Fruit fly (Drosophila melanogaster) whole organism, embryonic: Measurements from ENCODE around the gene Tcs6.

Experiments used
- CG11085 ChIP-seq: fragments of 200-800 bp; sonication (Bioruptor generic); IDR thresholded peaks from 2 replicates; pipeline ENCODE4 v1.3.6; 2022; ENCODE audit warnings: missing biosample characterization, missing genetic modification characterization
- CG12219 ChIP-seq: fragments of 200-800 bp; sonication (Bioruptor generic); optimal IDR thresholded peaks from 3 replicates; lab custom pipeline; 2018; ENCODE audit warnings: missing biosample characterization, mild to moderate bottlenecking, missing genetic modification characterization
- CG13296 ChIP-seq: fragments of 200-800 bp; sonication (Bioruptor generic); optimal IDR thresholded peaks from 3 replicates; lab custom pipeline; 2018; ENCODE audit warnings: missing biosample characterization, mild to moderate bottlenecking, missing genetic modification characterization
- CG13775 ChIP-seq: fragments of 200-800 bp; sonication (Bioruptor generic); optimal IDR thresholded peaks from 3 replicates; lab custom pipeline; 2017; ENCODE audit warnings: missing biosample characterization, mild to moderate bottlenecking, missing genetic modification characterization
- CG14667 ChIP-seq: fragments of 200-800 bp; sonication (Bioruptor generic); IDR thresholded peaks from 2 replicates; pipeline ENCODE4 v1.3.6; 2022; ENCODE audit warnings: missing biosample characterization, missing genetic modification characterization
- CG14860 ChIP-seq: fragments of 200-800 bp; sonication (Bioruptor generic); IDR thresholded peaks from 3 replicates; pipeline ENCODE4 v1.3.6; 2022; ENCODE audit warnings: missing biosample characterization, missing genetic modification characterization; ENCODE audit not compliant: partially characterized antibody
- CG15269 ChIP-seq: fragments of 200-800 bp; sonication (Bioruptor generic); optimal IDR thresholded peaks from 2 replicates; lab custom pipeline; 2018; ENCODE audit warnings: missing biosample characterization, mild to moderate bottlenecking, missing genetic modification characterization, moderate library complexity
- CG15479 ChIP-seq: fragments of 200-800 bp; sonication (Bioruptor generic); optimal IDR thresholded peaks from 3 replicates; lab custom pipeline; 2019; ENCODE audit warnings: missing biosample characterization, mild to moderate bottlenecking, missing genetic modification characterization, moderate library complexity
- CG17829 ChIP-seq: fragments of 200-800 bp; optimal IDR thresholded peaks from 2 replicates; lab custom pipeline; 2019; ENCODE audit warnings: missing biosample characterization, mild to moderate bottlenecking, missing genetic modification characterization, moderate library complexity
- CG1832 ChIP-seq: fragments of 200-800 bp; sonication (Bioruptor generic); optimal IDR thresholded peaks from 2 replicates; lab custom pipeline; 2017; ENCODE audit warnings: missing biosample characterization, mild to moderate bottlenecking, missing genetic modification characterization, inconsistent platforms
- CG2129 ChIP-seq: fragments of 200-800 bp; sonication (Bioruptor generic); IDR thresholded peaks from 2 replicates; pipeline ENCODE4 v1.3.6; 2022; ENCODE audit warnings: missing biosample characterization, missing genetic modification characterization; ENCODE audit not compliant: partially characterized antibody
- CG2202 ChIP-seq: fragments of 200-800 bp; sonication (Bioruptor generic); optimal IDR thresholded peaks from 2 replicates; lab custom pipeline; 2018; ENCODE audit warnings: missing biosample characterization, mild to moderate bottlenecking, missing genetic modification characterization
- CG33557 ChIP-seq: fragments of 200-800 bp; sonication (Bioruptor generic); optimal IDR thresholded peaks from 2 replicates; lab custom pipeline; 2019; ENCODE audit warnings: missing biosample characterization, mild to moderate bottlenecking, missing genetic modification characterization, moderate library complexity
- CG34224 ChIP-seq: fragments of 200-800 bp; sonication (Bioruptor generic); IDR thresholded peaks from 3 replicates; pipeline ENCODE4 v1.3.6; 2022; ENCODE audit warnings: missing biosample characterization, missing genetic modification characterization; ENCODE audit not compliant: partially characterized antibody
- CG4360 ChIP-seq: fragments of 200-800 bp; sonication (Bioruptor generic); IDR thresholded peaks from 2 replicates; pipeline ENCODE4 v1.3.6; 2022; ENCODE audit warnings: missing biosample characterization, missing genetic modification characterization
- CG6791 ChIP-seq: fragments of 200-800 bp; sonication (Bioruptor generic); IDR thresholded peaks from 3 replicates; pipeline ENCODE4 v1.3.6; 2022; ENCODE audit warnings: missing biosample characterization, missing genetic modification characterization; ENCODE audit not compliant: partially characterized antibody
- D ChIP-seq, 2 experiments: fragments of 200-800 bp in 1 of 2; fragments of >200 bp in 1 of 2; sonication (Bioruptor generic) in 1 of 2; optimal IDR thresholded peaks; 2 replicates in 1 of 2; 3 replicates in 1 of 2; lab custom pipeline; 2017; ENCODE audit warnings: mild to moderate bottlenecking in 1 of 2, missing biosample characterization in 1 of 2, missing genetic modification characterization in 1 of 2, missing genetic modification reagents in 1 of 2
- HLHmδ ChIP-seq: fragments of 200-800 bp; sonication (Bioruptor generic); optimal IDR thresholded peaks from 2 replicates; lab custom pipeline; 2018; ENCODE audit warnings: missing biosample characterization, mild to moderate bottlenecking, missing genetic modification characterization, moderate library complexity
- Jarid2 ChIP-seq: fragments of 200-800 bp; sonication (Bioruptor generic); optimal IDR thresholded peaks from 3 replicates; lab custom pipeline; 2017; ENCODE audit warnings: mild to moderate bottlenecking, missing biosample characterization, missing genetic modification reagents, missing genetic modification characterization
- Kr ChIP-seq: fragments of 200-800 bp; sonication (Bioruptor generic); optimal IDR thresholded peaks from 2 replicates; lab custom pipeline; 2017; ENCODE audit warnings: missing biosample characterization, mild to moderate bottlenecking, missing genetic modification characterization
- Sry-β ChIP-seq: fragments of 200-800 bp; sonication (Bioruptor generic); optimal IDR thresholded peaks from 2 replicates; lab custom pipeline; 2018; ENCODE audit warnings: missing biosample characterization, mild to moderate bottlenecking, missing genetic modification characterization, moderate library complexity
- Tbp ChIP-seq: fragments of >200 bp; optimal IDR thresholded peaks from 2 replicates; lab custom pipeline; 2018; ENCODE audit warnings: missing biosample characterization, missing genetic modification characterization
- Usf ChIP-seq: fragments of 200-800 bp; sonication (Bioruptor generic); optimal IDR thresholded peaks from 2 replicates; lab custom pipeline; 2017; ENCODE audit warnings: missing genotype, missing biosample characterization, missing genetic modification characterization
- ac ChIP-seq: fragments of 200-800 bp; sonication (Bioruptor generic); optimal IDR thresholded peaks from 3 replicates; lab custom pipeline; 2017; ENCODE audit warnings: missing biosample characterization, mild to moderate bottlenecking, missing genetic modification characterization
- ase ChIP-seq: fragments of 200-800 bp; sonication (Bioruptor generic); IDR thresholded peaks from 3 replicates; pipeline ENCODE4 v1.3.6; 2022; ENCODE audit warnings: missing biosample characterization, missing genetic modification characterization
- ci ChIP-seq: fragments of 200-800 bp; sonication (Bioruptor generic); IDR thresholded peaks from 3 replicates; pipeline ENCODE4 v1.3.6; 2022; ENCODE audit warnings: missing biosample characterization, missing genetic modification characterization
- crp ChIP-seq, 2 experiments: fragments of 200-800 bp; sonication (Bioruptor generic); optimal IDR thresholded peaks; 2 replicates in 1 of 2; 3 replicates in 1 of 2; lab custom pipeline; 2017; ENCODE audit warnings: missing biosample characterization in 2 of 2, missing genetic modification characterization in 2 of 2, mild to moderate bottlenecking in 1 of 2, moderate library complexity in 1 of 2
- da ChIP-seq: fragments of 200-800 bp; sonication (Bioruptor generic); optimal IDR thresholded peaks from 2 replicates; lab custom pipeline; 2016; ENCODE audit warnings: missing biosample characterization, missing genetic modification characterization
- dmrt11E ChIP-seq: fragments of 200-800 bp; sonication (Bioruptor generic); optimal IDR thresholded peaks from 3 replicates; lab custom pipeline; 2018; ENCODE audit warnings: missing biosample characterization, mild to moderate bottlenecking, missing genetic modification characterization, moderate library complexity
- emc ChIP-seq: fragments of 200-800 bp; sonication (Bioruptor generic); optimal IDR thresholded peaks from 2 replicates; lab custom pipeline; 2016; ENCODE audit warnings: missing biosample characterization, missing genetic modification characterization
- fd3F ChIP-seq: fragments of 200-800 bp; sonication (Bioruptor generic); optimal IDR thresholded peaks from 2 replicates; lab custom pipeline; 2018; ENCODE audit warnings: missing biosample characterization, mild to moderate bottlenecking, missing genetic modification characterization, moderate library complexity
- gcm2 ChIP-seq: fragments of 200-800 bp; sonication (Bioruptor generic); optimal IDR thresholded peaks from 2 replicates; lab custom pipeline; 2016; ENCODE audit warnings: missing biosample characterization, missing genetic modification characterization
- insv ChIP-seq, 2 experiments: fragments of 200-800 bp; sonication (Bioruptor generic); optimal IDR thresholded peaks; 3 replicates each; lab custom pipeline; 2016 to 2018; ENCODE audit warnings: missing biosample characterization in 2 of 2, missing genetic modification characterization in 2 of 2
- kni ChIP-seq: fragments of 200-800 bp; sonication (Bioruptor generic); optimal IDR thresholded peaks from 3 replicates; lab custom pipeline; 2017; ENCODE audit warnings: mild to moderate bottlenecking, missing biosample characterization, missing genetic modification reagents, missing genetic modification characterization
- knrl ChIP-seq: fragments of 200-800 bp; sonication (Bioruptor generic); IDR thresholded peaks from 3 replicates; pipeline ENCODE4 v1.3.6; 2022; ENCODE audit warnings: missing biosample characterization, missing genetic modification characterization; ENCODE audit not compliant: partially characterized antibody
- oc ChIP-seq: fragments of 200-800 bp; sonication (Bioruptor generic); optimal IDR thresholded peaks from 2 replicates; lab custom pipeline; 2018; ENCODE audit warnings: missing biosample characterization, mild to moderate bottlenecking, missing genetic modification characterization, moderate library complexity
- pros ChIP-seq: fragments of 200-800 bp; sonication (Bioruptor generic); optimal IDR thresholded peaks from 3 replicates; lab custom pipeline; 2019; ENCODE audit warnings: missing biosample characterization, mild to moderate bottlenecking, missing genetic modification characterization, moderate library complexity
- sc ChIP-seq, 3 experiments: fragments of >200 bp in 2 of 3; fragments of 200-800 bp in 1 of 3; sonication (Bioruptor generic) in 1 of 3; optimal IDR thresholded peaks; 2 replicates in 2 of 3; 3 replicates in 1 of 3; lab custom pipeline; 2017; ENCODE audit warnings: mild to moderate bottlenecking in 1 of 3, missing biosample characterization in 1 of 3, missing genetic modification characterization in 1 of 3, missing genetic modification reagents in 1 of 3
- seq ChIP-seq: fragments of 200-800 bp; sonication (Bioruptor generic); IDR thresholded peaks from 2 replicates; pipeline ENCODE4 v1.3.6; 2022; ENCODE audit warnings: missing biosample characterization, missing genetic modification characterization
- sqz ChIP-seq: fragments of 200-800 bp; sonication (Bioruptor generic); optimal IDR thresholded peaks from 3 replicates; lab custom pipeline; 2018; ENCODE audit warnings: missing biosample characterization, mild to moderate bottlenecking, missing genetic modification characterization
- tgo ChIP-seq: fragments of 200-800 bp; sonication (Bioruptor generic); IDR thresholded peaks from 3 replicates; pipeline ENCODE4 v1.3.6; 2022; ENCODE audit warnings: missing biosample characterization, missing genetic modification characterization
- toy ChIP-seq: fragments of 200-800 bp; sonication (Bioruptor generic); IDR thresholded peaks from 2 replicates; pipeline ENCODE4 v1.3.6; 2022; ENCODE audit warnings: missing biosample characterization, missing genetic modification characterization
- trem ChIP-seq: fragments of 200-800 bp; optimal IDR thresholded peaks from 3 replicates; lab custom pipeline; 2019; ENCODE audit warnings: missing biosample characterization, mild to moderate bottlenecking, missing genetic modification characterization, moderate library complexity
- twi ChIP-seq: fragments of 200-800 bp; optimal IDR thresholded peaks from 2 replicates; lab custom pipeline; 2019; ENCODE audit warnings: missing biosample characterization, mild to moderate bottlenecking, missing genetic modification characterization, moderate library complexity
- tx ChIP-seq: fragments of 200-800 bp; sonication (Bioruptor generic); optimal IDR thresholded peaks from 2 replicates; lab custom pipeline; 2016; ENCODE audit warnings: missing biosample characterization, missing genetic modification characterization

The Tcs6 gene

DNA sequence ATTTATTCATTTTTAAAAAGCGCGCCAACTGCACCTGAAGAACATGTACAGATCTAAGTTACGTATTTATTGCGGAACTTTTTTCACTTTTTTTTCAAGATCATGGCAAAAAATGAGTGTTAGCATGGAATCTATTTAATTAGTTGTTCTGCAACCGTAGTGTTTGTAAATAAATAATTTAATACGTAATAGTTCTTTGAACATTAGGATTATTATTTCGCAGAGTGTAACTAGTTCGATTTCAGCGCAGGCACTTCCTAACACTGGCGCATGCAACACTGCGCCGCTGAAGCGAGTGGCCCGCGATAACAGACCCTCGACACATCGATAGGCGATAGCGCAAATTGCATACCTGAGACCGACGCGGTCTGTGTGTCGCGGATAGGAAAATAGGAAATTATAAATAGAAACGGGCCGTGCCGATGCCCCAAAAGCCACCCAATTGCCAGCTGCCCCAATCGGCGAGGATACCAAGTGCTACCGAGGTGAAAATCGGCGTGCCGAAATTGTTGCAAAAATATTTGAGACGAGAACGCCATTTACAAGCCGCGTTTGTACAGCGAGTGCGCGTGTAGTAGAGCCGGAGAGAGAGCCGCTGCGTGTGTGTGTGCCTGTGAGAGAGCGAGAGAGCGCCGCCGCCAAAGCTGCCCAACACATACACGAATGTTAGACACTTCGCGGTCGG, 16.5 kb downstream of the Tcs6 start, which contains the start of gene gro (continued):
- peak; percentile 34; the same call in 1 of the 2 replicates for TF ChIP-seq CG14667
- peak; percentile 72 for TF ChIP-seq CG13775
- TF ChIP-seq CG11085 (GFP tag; lab: Robert Waterston, UW): peak; percentile 60; the same call in 1 of the 2 replicates
- peak; percentile 64 for TF ChIP-seq emc (GFP tag; lab: Kevin White, UChicago)
- TF ChIP-seq tgo (GFP tag; lab: Robert Waterston, UW): peak; percentile 65
- TF ChIP-seq fd3F (GFP tag; lab: Kevin White, UChicago): peak; percentile 45
- TF ChIP-seq, all 482 proteins: peak for 377

DNA sequence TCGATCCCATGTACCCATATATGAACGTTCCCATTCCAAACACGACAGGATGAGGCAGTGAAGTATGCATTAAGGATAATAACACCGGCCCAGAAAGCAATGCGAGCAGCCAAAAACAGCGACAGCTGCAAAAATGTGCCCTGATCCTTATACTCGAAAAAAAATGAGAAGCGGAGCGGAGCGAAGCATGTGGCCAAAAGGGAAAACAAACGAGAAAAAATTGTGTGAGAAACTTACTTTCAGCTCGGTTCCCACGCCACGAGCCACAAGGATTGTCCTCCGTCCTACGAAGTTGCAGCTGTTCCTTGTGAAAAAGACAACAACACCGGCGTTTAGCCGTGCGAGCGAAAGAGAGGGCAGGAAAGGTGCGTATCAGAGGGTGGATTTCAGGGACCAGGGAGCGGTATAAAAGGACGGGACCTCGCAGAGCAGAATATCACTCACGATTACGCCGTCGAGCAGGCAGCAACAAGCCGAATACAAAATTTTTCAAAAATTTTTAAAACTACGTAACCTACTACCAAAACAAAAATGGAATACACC, 18.2 kb downstream of the Tcs6 start:
- peak; percentile 96 for TF ChIP-seq CG4360
- no peak for TF ChIP-seq tx (GFP tag; lab: Kevin White, UChicago)
- TF ChIP-seq seq: peak; percentile 60; the same call in 1 of the 2 replicates
- peak; percentile 84 for TF ChIP-seq kni (GFP tag; lab: Kevin White, UChicago)
- TF ChIP-seq CG15479 (GFP tag; lab: Kevin White, UChicago): peak; percentile 34
- TF ChIP-seq gcm2 (GFP tag; lab: Kevin White, UChicago): no peak
- TF ChIP-seq Kr (GFP tag; lab: Kevin White, UChicago): peak; percentile 73
- TF ChIP-seq knrl: no peak
- TF ChIP-seq crp (GFP tag; optimal IDR thresholded peaks at IDR 0.05; lab: Kevin White, UChicago): peak in 1 of 2 experiments; percentile 10
- TF ChIP-seq HLHmδ (GFP tag; lab: Kevin White, UChicago): peak; percentile 74
- peak; percentile 22 for TF ChIP-seq CG33557 (GFP tag; lab: Kevin White, UChicago)
- TF ChIP-seq sqz (GFP tag; lab: Kevin White, UChicago): peak; percentile 78
- TF ChIP-seq pros (GFP tag; lab: Kevin White, UChicago): peak; percentile 99
- TF ChIP-seq Jarid2 (GFP tag; lab: Kevin White, UChicago): peak; percentile 18
- peak; percentile 55 for TF ChIP-seq CG17829 (tag; lab: Kevin White, UChicago)
- no peak for TF ChIP-seq CG14860
- peak; percentile 74 for TF ChIP-seq ase (GFP tag; lab: Robert Waterston, UW)
- no peak for TF ChIP-seq CG15269 (tag; lab: Kevin White, UChicago)
- TF ChIP-seq Sry-β: no peak
- no peak for TF ChIP-seq CG34224 (GFP tag; lab: Robert Waterston, UW)
- TF ChIP-seq CG2202: no peak
- peak; percentile 87 for TF ChIP-seq CG1832 (GFP tag; lab: Kevin White, UChicago)
- TF ChIP-seq oc (tag; lab: Kevin White, UChicago): peak; percentile 4
- TF ChIP-seq ci (GFP tag; lab: Robert Waterston, UW): 0 out of 3 replicates have a peak, but pooled peaks have one; percentile 6
- TF ChIP-seq toy: no peak
- TF ChIP-seq CG12219 (GFP tag; lab: Kevin White, UChicago): no peak
- peak; percentile 41; the same call in 1 of the 3 replicates for TF ChIP-seq CG6791
- peak; percentile 88 for TF ChIP-seq Tbp
- TF ChIP-seq insv (GFP tag; optimal IDR thresholded peaks at IDR 0.05; lab: Kevin White, UChicago): peak in 1 of 2 experiments; percentile 57
- TF ChIP-seq sc (optimal IDR thresholded peaks at IDR 0.05; lab: Kevin White, UChicago): no peak
- TF ChIP-seq sc (GFP tag; optimal IDR thresholded peaks at IDR 0.05; lab: Kevin White, UChicago): peak; percentile 51
- TF ChIP-seq da (GFP tag; lab: Kevin White, UChicago): peak; percentile 91
- TF ChIP-seq Usf (GFP tag; lab: Kevin White, UChicago): no peak
- TF ChIP-seq trem (tag; lab: Kevin White, UChicago): peak; percentile 4
- peak; percentile 71 for TF ChIP-seq twi
- no peak for TF ChIP-seq dmrt11E (tag; lab: Kevin White, UChicago)
- peak; percentile 48 for TF ChIP-seq D (optimal IDR thresholded peaks at IDR 0.05; lab: Kevin White, UChicago)
- peak; percentile 4 for TF ChIP-seq D (GFP tag; optimal IDR thresholded peaks at IDR 0.05; lab: Kevin White, UChicago)
- no peak for TF ChIP-seq CG2129 (GFP tag; lab: Robert Waterston, UW)
- peak; percentile 100 for TF ChIP-seq ac
- no peak for TF ChIP-seq CG13296
- TF ChIP-seq, all 482 proteins: peak for 25
